Fruit fly (Drosophila melanogaster): ENCODE data around the gene mip130.
A peak's percentile ranks its signal among the peaks of the same experiment; 100 is the strongest.

The mip130 gene

dm6 chrX:1952898-1953297, 44.9 kb downstream of the mip130 start (continued):
- TF ChIP-seq pb (GFP tag; optimal IDR thresholded peaks at IDR 0.05) (peak; percentile 41), CG15073 (GFP tag; optimal IDR thresholded peaks at IDR 0.05) (no peak), YL-1 (GFP tag; optimal IDR thresholded peaks at IDR 0.05) (no peak), CG17912 (GFP tag; optimal IDR thresholded peaks at IDR 0.05) (peak; percentile 56), Neu2 (GFP tag; optimal IDR thresholded peaks at IDR 0.05; ENCODE audit: borderline replicate concordance) (no peak), CG7556 (GFP tag; optimal IDR thresholded peaks at IDR 0.05) (peak; percentile 2), E2f1 (GFP tag; IDR thresholded peaks at IDR 0.05) (peak; percentile 48), Asciz (GFP tag; optimal IDR thresholded peaks at IDR 0.05) (no peak), CG2889 (GFP tag; IDR thresholded peaks at IDR 0.05) (no peak), emc (GFP tag; optimal IDR thresholded peaks at IDR 0.05) (peak; percentile 53), jing (GFP tag; optimal IDR thresholded peaks at IDR 0.05) (no peak), unc-4 (GFP tag; IDR thresholded peaks at IDR 0.05; ENCODE audit: partially characterized antibody) (peak; percentile 28; the same call in 1 of the 2 replicates), dimm (GFP tag; IDR thresholded peaks at IDR 0.05) (0 out of 2 replicates have a peak, but pooled peaks have one; percentile 9), vfl (GFP tag; optimal IDR thresholded peaks at IDR 0.05) (no peak), Chrac-16 (GFP tag; optimal IDR thresholded peaks at IDR 0.05) (peak; percentile 81), pnt (GFP tag; optimal IDR thresholded peaks at IDR 0.05) (peak; percentile 86), Dll (GFP tag; IDR thresholded peaks at IDR 0.05; ENCODE audit: partially characterized antibody) (no peak), CG14860 (GFP tag; IDR thresholded peaks at IDR 0.05; ENCODE audit: partially characterized antibody) (no peak), CG1602 (GFP tag; optimal IDR thresholded peaks at IDR 0.05) (peak; percentile 50), Sox100B (GFP tag; optimal IDR thresholded peaks at IDR 0.05) (no peak), ind (GFP tag; optimal IDR thresholded peaks at IDR 0.05) (peak; percentile 71), gt (GFP tag; IDR thresholded peaks at IDR 0.05) (peak; percentile 39; the same call in 1 of the 2 replicates), CG9437 (GFP tag; optimal IDR thresholded peaks at IDR 0.05) (no peak), CG11085 (GFP tag; IDR thresholded peaks at IDR 0.05) (peak; percentile 78), Ets97D (GFP tag; optimal IDR thresholded peaks at IDR 0.05) (peak; percentile 52), sens (GFP tag) (peak; percentile 90), CG8924 (tag; optimal IDR thresholded peaks at IDR 0.05) (no peak), wor (GFP tag; IDR thresholded peaks at IDR 0.05) (no peak), peb (GFP tag; IDR thresholded peaks at IDR 0.05) (0 out of 2 replicates have a peak, but pooled peaks have one; percentile 23), nau (GFP tag; optimal IDR thresholded peaks at IDR 0.05) (no peak), prd (optimal IDR thresholded peaks at IDR 0.05) (no peak), prd (GFP tag; IDR thresholded peaks at IDR 0.05) (peak; percentile 85), Pdp1 (GFP tag; optimal IDR thresholded peaks at IDR 0.05) (peak; percentile 73 to 74), PHDP (tag; optimal IDR thresholded peaks at IDR 0.05) (no peak), mld (GFP tag; IDR thresholded peaks at IDR 0.05; ENCODE audit: partially characterized antibody) (no peak), crol (GFP tag; IDR thresholded peaks at IDR 0.05) (peak; percentile 57), pum (GFP tag; optimal IDR thresholded peaks at IDR 0.05) (peak; percentile 89), CG32532 (GFP tag; IDR thresholded peaks at IDR 0.05) (peak; percentile 90), corto (GFP tag; optimal IDR thresholded peaks at IDR 0.05) (no peak), cg (GFP tag; optimal IDR thresholded peaks at IDR 0.05) (peak; percentile 82), az2 (GFP tag; optimal IDR thresholded peaks at IDR 0.05) (peak; percentile 53), CG17186 (GFP tag; optimal IDR thresholded peaks at IDR 0.05) (no peak), CG9215 (GFP tag; IDR thresholded peaks at IDR 0.05) (peak; percentile 77), Scr (GFP tag; IDR thresholded peaks at IDR 0.05; ENCODE audit: partially characterized antibody) (peak; percentile 18; the same call in 1 of the 2 replicates), fd96Cb (tag; optimal IDR thresholded peaks at IDR 0.05) (peak; percentile 37), klu (GFP tag; IDR thresholded peaks at IDR 0.05) (peak; percentile 53; the same call in 1 of the 2 replicates), D (optimal IDR thresholded peaks at IDR 0.05) (no peak), D (GFP tag; optimal IDR thresholded peaks at IDR 0.05) (no peak), CG9727 (GFP tag; optimal IDR thresholded peaks at IDR 0.05) (peak; percentile 34), CG10959 (GFP tag; IDR thresholded peaks at IDR 0.05) (peak; percentile 83), Meics (GFP tag; optimal IDR thresholded peaks at IDR 0.05) (peak; percentile 54)
